Fruit fly (Drosophila melanogaster) whole organism, embryonic: ENCODE measurements around the gene Oseg1.
A peak's percentile ranks its signal among the peaks of the same experiment; 100 is the strongest.

ENCODE experiments used
- Adf1 ChIP-seq: fragments of 200-800 bp; sonication (Bioruptor generic); IDR thresholded peaks from 2 replicates; pipeline ENCODE4 v1.3.6; 2022; ENCODE audit warnings: missing biosample characterization, missing genetic modification characterization
- Atf3 ChIP-seq: fragments of 200-800 bp; sonication (Bioruptor generic); optimal IDR thresholded peaks from 3 replicates; lab custom pipeline; 2016; ENCODE audit warnings: missing biosample characterization, missing genetic modification characterization
- BtbVII ChIP-seq: fragments of 200-800 bp; sonication (Bioruptor generic); optimal IDR thresholded peaks from 3 replicates; lab custom pipeline; 2017; ENCODE audit warnings: missing biosample characterization, mild to moderate bottlenecking, missing genetic modification characterization
- CG10147 ChIP-seq: fragments of 200-800 bp; sonication (Bioruptor generic); optimal IDR thresholded peaks from 2 replicates; lab custom pipeline; 2019; ENCODE audit warnings: missing biosample characterization, mild to moderate bottlenecking, missing genetic modification characterization, moderate library complexity
- CG10209 ChIP-seq: fragments of 200-800 bp; sonication (Bioruptor generic); optimal IDR thresholded peaks from 3 replicates; lab custom pipeline; 2017; ENCODE audit warnings: missing biosample characterization, mild to moderate bottlenecking, missing genetic modification characterization, missing genetic modification reagents
- CG10565 ChIP-seq: fragments of 200-800 bp; sonication (Bioruptor generic); optimal IDR thresholded peaks from 3 replicates; lab custom pipeline; 2016; ENCODE audit warnings: missing biosample characterization, mild to moderate bottlenecking, missing genetic modification characterization
- CG1233 ChIP-seq: fragments of 200-800 bp; sonication (Bioruptor generic); optimal IDR thresholded peaks from 4 replicates; lab custom pipeline; 2018; ENCODE audit warnings: missing biosample characterization, mild to moderate bottlenecking, missing genetic modification characterization
- CG13123 ChIP-seq: fragments of 200-800 bp; sonication (Bioruptor generic); optimal IDR thresholded peaks from 2 replicates; lab custom pipeline; 2016; ENCODE audit warnings: missing biosample characterization, missing genetic modification characterization
- CG13624 ChIP-seq: fragments of 200-800 bp; sonication (Bioruptor generic); optimal IDR thresholded peaks from 2 replicates; lab custom pipeline; 2016; ENCODE audit warnings: missing biosample characterization, missing genetic modification characterization
- CG14667 ChIP-seq: fragments of 200-800 bp; sonication (Bioruptor generic); IDR thresholded peaks from 2 replicates; pipeline ENCODE4 v1.3.6; 2022; ENCODE audit warnings: missing biosample characterization, missing genetic modification characterization
- CG14965 ChIP-seq: fragments of 200-800 bp; sonication (Bioruptor generic); optimal IDR thresholded peaks from 2 replicates; lab custom pipeline; 2016; ENCODE audit warnings: missing biosample characterization, missing genetic modification characterization, borderline replicate concordance
- CG15011 ChIP-seq: fragments of 200-800 bp; sonication (Bioruptor generic); optimal IDR thresholded peaks from 3 replicates; lab custom pipeline; 2018; ENCODE audit warnings: missing biosample characterization, mild to moderate bottlenecking, missing genetic modification characterization
- CG1529 ChIP-seq: fragments of 200-800 bp; sonication (Bioruptor generic); optimal IDR thresholded peaks from 3 replicates; lab custom pipeline; 2018; ENCODE audit warnings: missing biosample characterization, missing genetic modification characterization
- CG16813 ChIP-seq: fragments of 200-800 bp; sonication (Bioruptor generic); IDR thresholded peaks from 3 replicates; pipeline ENCODE4 v1.3.6; 2022; ENCODE audit warnings: missing biosample characterization, missing genetic modification characterization; ENCODE audit not compliant: partially characterized antibody
- CG17361 ChIP-seq: fragments of 200-800 bp; sonication (Bioruptor generic); IDR thresholded peaks from 3 replicates; pipeline ENCODE4 v1.3.6; 2022; ENCODE audit warnings: missing biosample characterization, missing genetic modification characterization
- CG18011 ChIP-seq: fragments of 200-800 bp; sonication (Bioruptor generic); optimal IDR thresholded peaks from 2 replicates; lab custom pipeline; 2017; ENCODE audit warnings: missing biosample characterization, missing genetic modification characterization, mild to moderate bottlenecking, moderate library complexity, missing genotype
- CG18619 ChIP-seq: fragments of 200-800 bp; sonication (Bioruptor generic); optimal IDR thresholded peaks from 3 replicates; lab custom pipeline; 2017; ENCODE audit warnings: missing biosample characterization, mild to moderate bottlenecking, missing genetic modification characterization
- CG2199 ChIP-seq: fragments of 200-800 bp; sonication (Bioruptor generic); IDR thresholded peaks from 3 replicates; pipeline ENCODE4 v1.3.6; 2022; ENCODE audit warnings: missing biosample characterization, missing genetic modification characterization
- CG2712 ChIP-seq: fragments of 200-800 bp; optimal IDR thresholded peaks from 3 replicates; lab custom pipeline; 2019; ENCODE audit warnings: missing biosample characterization, mild to moderate bottlenecking, missing genetic modification characterization, moderate library complexity
- CG31388 ChIP-seq: fragments of 200-800 bp; sonication (Bioruptor generic); optimal IDR thresholded peaks from 2 replicates; lab custom pipeline; 2016; ENCODE audit warnings: missing biosample characterization, missing genetic modification characterization
- CG34224 ChIP-seq: fragments of 200-800 bp; sonication (Bioruptor generic); IDR thresholded peaks from 3 replicates; pipeline ENCODE4 v1.3.6; 2022; ENCODE audit warnings: missing biosample characterization, missing genetic modification characterization; ENCODE audit not compliant: partially characterized antibody
- CG3847 ChIP-seq: fragments of 200-800 bp; sonication (Bioruptor generic); IDR thresholded peaks from 2 replicates; pipeline ENCODE4 v1.3.6; 2022; ENCODE audit warnings: missing biosample characterization, missing genetic modification characterization
- CG4707 ChIP-seq: fragments of 200-800 bp; sonication (Bioruptor generic); optimal IDR thresholded peaks from 2 replicates; lab custom pipeline; 2018; ENCODE audit warnings: missing biosample characterization, mild to moderate bottlenecking, missing genetic modification characterization, moderate library complexity
- CG4820 ChIP-seq: fragments of 200-800 bp; sonication (Bioruptor generic); optimal IDR thresholded peaks from 3 replicates; lab custom pipeline; 2016; ENCODE audit warnings: missing biosample characterization, missing genetic modification characterization
- CG6813 ChIP-seq: fragments of 200-800 bp; sonication (Bioruptor generic); optimal IDR thresholded peaks from 2 replicates; lab custom pipeline; 2017; ENCODE audit warnings: missing biosample characterization, missing genetic modification characterization, mild to moderate bottlenecking, moderate library complexity, missing genetic modification reagents
- CG7786 ChIP-seq: fragments of 200-800 bp; sonication (Bioruptor generic); optimal IDR thresholded peaks from 2 replicates; lab custom pipeline; 2016; ENCODE audit warnings: missing biosample characterization, missing genetic modification characterization
- CG8388 ChIP-seq: fragments of 200-800 bp; sonication (Bioruptor generic); optimal IDR thresholded peaks from 2 replicates; lab custom pipeline; 2019; ENCODE audit warnings: missing biosample characterization, mild to moderate bottlenecking, missing genetic modification characterization, moderate library complexity
- CG8478 ChIP-seq: fragments of >200 bp; optimal IDR thresholded peaks from 2 replicates; lab custom pipeline; 2018
- CG8765 ChIP-seq: fragments of 200-800 bp; sonication (Bioruptor generic); IDR thresholded peaks from 2 replicates; pipeline ENCODE4 v1.3.6; 2022; ENCODE audit warnings: missing biosample characterization, missing genetic modification characterization
- CG9817 ChIP-seq: fragments of 200-800 bp; sonication (Bioruptor generic); optimal IDR thresholded peaks from 2 replicates; lab custom pipeline; 2018; ENCODE audit warnings: missing biosample characterization, mild to moderate bottlenecking, missing genetic modification characterization, moderate library complexity
- Eip74EF ChIP-seq, 2 experiments: fragments of 200-800 bp in 1 of 2; fragments of >200 bp in 1 of 2; sonication (Bioruptor generic) in 1 of 2; optimal IDR thresholded peaks; 2 replicates each; lab custom pipeline; 2017 to 2019; ENCODE audit warnings: missing biosample characterization in 2 of 2, missing genetic modification characterization in 2 of 2, mild to moderate bottlenecking in 1 of 2, moderate library complexity in 1 of 2
- Elba2 ChIP-seq: fragments of 200-800 bp; sonication (Bioruptor generic); optimal IDR thresholded peaks from 3 replicates; lab custom pipeline; 2016; ENCODE audit warnings: missing biosample characterization, missing genetic modification characterization
- Nf-YC ChIP-seq: fragments of 200-800 bp; optimal IDR thresholded peaks from 3 replicates; lab custom pipeline; 2019; ENCODE audit warnings: missing biosample characterization, mild to moderate bottlenecking, missing genetic modification characterization, moderate library complexity
- PHDP ChIP-seq: fragments of 200-800 bp; sonication (Bioruptor generic); optimal IDR thresholded peaks from 3 replicates; lab custom pipeline; 2018; ENCODE audit warnings: missing biosample characterization, mild to moderate bottlenecking, missing genetic modification characterization, moderate library complexity
- Sry-δ ChIP-seq: fragments of 200-800 bp; sonication (Bioruptor generic); optimal IDR thresholded peaks from 2 replicates; lab custom pipeline; 2016; ENCODE audit warnings: missing biosample characterization, missing genetic modification characterization
- YL-1 ChIP-seq: fragments of 200-800 bp; sonication (Bioruptor generic); optimal IDR thresholded peaks from 3 replicates; lab custom pipeline; 2017; ENCODE audit warnings: missing biosample characterization, mild to moderate bottlenecking, missing genetic modification characterization
- bowl ChIP-seq: fragments of 200-800 bp; sonication (Bioruptor generic); IDR thresholded peaks from 2 replicates; pipeline ENCODE4 v1.3.6; 2022; ENCODE audit warnings: missing biosample characterization, missing genetic modification characterization
- cad ChIP-seq: fragments of >200 bp; optimal IDR thresholded peaks from 2 replicates; lab custom pipeline; 2017; ENCODE audit warnings: missing biosample characterization, missing genetic modification characterization
- cg ChIP-seq: fragments of 200-800 bp; sonication (Bioruptor generic); optimal IDR thresholded peaks from 3 replicates; lab custom pipeline; 2019; ENCODE audit warnings: missing biosample characterization, mild to moderate bottlenecking, missing genetic modification characterization, moderate library complexity
- corto ChIP-seq: fragments of 200-800 bp; sonication (Bioruptor generic); optimal IDR thresholded peaks from 2 replicates; lab custom pipeline; 2016; ENCODE audit warnings: missing biosample characterization, mild to moderate bottlenecking, missing genetic modification characterization, moderate library complexity
- dati ChIP-seq: fragments of 200-800 bp; sonication (Bioruptor generic); IDR thresholded peaks from 2 replicates; pipeline ENCODE4 v1.3.6; 2022; ENCODE audit warnings: missing biosample characterization, missing genetic modification characterization
- disco-r ChIP-seq: fragments of 200-800 bp; sonication (Bioruptor generic); optimal IDR thresholded peaks from 2 replicates; lab custom pipeline; 2016; ENCODE audit warnings: missing biosample characterization, missing genetic modification characterization
- insv ChIP-seq, 2 experiments: fragments of 200-800 bp; sonication (Bioruptor generic); optimal IDR thresholded peaks; 3 replicates each; lab custom pipeline; 2016 to 2018; ENCODE audit warnings: missing biosample characterization in 2 of 2, missing genetic modification characterization in 2 of 2
- jigr1 ChIP-seq: fragments of 200-800 bp; sonication (Bioruptor generic); IDR thresholded peaks from 3 replicates; pipeline ENCODE4 v1.3.6; 2022; ENCODE audit warnings: missing biosample characterization, missing genetic modification characterization
- lmd ChIP-seq: fragments of 200-800 bp; sonication (Bioruptor generic); IDR thresholded peaks from 2 replicates; pipeline ENCODE4 v1.3.6; 2022; ENCODE audit warnings: missing biosample characterization, missing genetic modification characterization
- nmo ChIP-seq: fragments of 200-800 bp; sonication (Bioruptor generic); optimal IDR thresholded peaks from 2 replicates; lab custom pipeline; 2018; ENCODE audit warnings: missing biosample characterization, mild to moderate bottlenecking, missing genetic modification characterization, moderate library complexity
- pita ChIP-seq: fragments of 200-800 bp; sonication (Bioruptor generic); optimal IDR thresholded peaks from 2 replicates; lab custom pipeline; 2017; ENCODE audit warnings: missing biosample characterization, mild to moderate bottlenecking, missing genetic modification characterization
- row ChIP-seq: fragments of 200-800 bp; sonication (Bioruptor generic); IDR thresholded peaks from 3 replicates; pipeline ENCODE4 v1.3.6; 2022; ENCODE audit warnings: missing biosample characterization, missing genetic modification characterization
- tap ChIP-seq: fragments of 200-800 bp; optimal IDR thresholded peaks from 3 replicates; lab custom pipeline; 2019; ENCODE audit warnings: missing biosample characterization, mild to moderate bottlenecking, missing genetic modification characterization, moderate library complexity
- usp ChIP-seq: fragments of >200 bp; optimal IDR thresholded peaks from 2 replicates; lab custom pipeline; 2017; ENCODE audit warnings: missing biosample characterization, missing genetic modification characterization
- wdn ChIP-seq: fragments of 200-800 bp; sonication (Bioruptor generic); IDR thresholded peaks from 2 replicates; pipeline ENCODE4 v1.3.6; 2022; ENCODE audit warnings: missing biosample characterization, missing genetic modification characterization

Gene Oseg1

DNA sequence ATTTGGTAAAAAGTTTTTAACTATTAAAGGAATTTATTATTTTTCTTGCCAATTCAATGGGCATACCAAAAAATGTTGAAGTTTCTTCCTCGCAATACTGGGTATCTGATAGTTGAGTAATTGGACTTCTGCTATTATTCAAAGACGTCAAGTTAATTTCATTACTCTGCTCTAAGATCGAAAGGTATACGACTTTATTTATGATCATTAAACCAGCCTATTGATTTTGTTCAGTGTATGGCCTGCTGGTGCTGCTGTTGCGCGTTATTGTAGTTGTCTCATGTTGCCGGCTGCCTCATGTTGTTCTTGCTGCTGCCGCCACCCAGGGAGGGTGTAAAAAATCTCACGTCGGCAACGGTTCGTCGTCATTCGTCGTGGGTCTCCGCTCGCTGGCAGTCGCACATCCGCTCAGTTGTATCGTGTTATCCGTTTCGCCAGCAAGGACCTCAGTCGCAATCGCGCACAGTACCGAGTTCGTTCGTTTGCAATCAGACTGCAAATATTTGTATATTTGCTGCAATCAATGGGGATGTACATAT is 16.9 kb downstream of the Oseg1 start, which contains the start of gene CG7120 (continued):
- TF ChIP-seq CG10209 (GFP tag; lab: Kevin White, UChicago) (peak; percentile 52), disco-r (no peak), CG1529 (GFP tag; lab: Kevin White, UChicago) (no peak), CG2712 (tag; lab: Kevin White, UChicago) (peak; percentile 57), usp (no peak), pita (no peak), CG2199 (GFP tag; lab: Robert Waterston, UW) (no peak), CG14667 (GFP tag; lab: Robert Waterston, UW) (no peak), Atf3 (GFP tag; lab: Kevin White, UChicago) (no peak), CG3847 (GFP tag; lab: Robert Waterston, UW) (no peak), corto (GFP tag; lab: Kevin White, UChicago) (no peak), bowl (GFP tag; lab: Robert Waterston, UW) (no peak), cad (GFP tag; lab: Kevin White, UChicago) (no peak), jigr1 (no peak), CG8388 (GFP tag; lab: Kevin White, UChicago) (peak; percentile 39), CG6813 (GFP tag; lab: Kevin White, UChicago) (no peak), CG18619 (GFP tag; lab: Kevin White, UChicago) (peak; percentile 48), CG4707 (no peak), CG17361 (GFP tag; lab: Robert Waterston, UW) (peak; percentile 76), CG8478 (lab: Kevin White, UChicago) (peak; percentile 45), tap (tag; lab: Kevin White, UChicago) (no peak), Sry-δ (GFP tag; lab: Kevin White, UChicago) (no peak), CG31388 (no peak), CG10147 (GFP tag; lab: Kevin White, UChicago) (no peak), BtbVII (GFP tag; lab: Kevin White, UChicago) (peak; percentile 36), CG1233 (GFP tag; lab: Kevin White, UChicago) (no peak), CG10565 (GFP tag; lab: Kevin White, UChicago) (no peak), CG4820 (GFP tag; lab: Kevin White, UChicago) (peak; percentile 61), nmo (GFP tag; lab: Kevin White, UChicago) (peak; percentile 70), CG34224 (GFP tag; lab: Robert Waterston, UW) (no peak), CG16813 (no peak), insv (GFP tag; optimal IDR thresholded peaks at IDR 0.05; lab: Kevin White, UChicago) (no peak), CG15011 (GFP tag; lab: Kevin White, UChicago) (peak; percentile 23), Elba2 (no peak), Adf1 (GFP tag; lab: Robert Waterston, UW) (no peak), YL-1 (GFP tag; lab: Kevin White, UChicago) (no peak), Eip74EF (GFP tag; optimal IDR thresholded peaks at IDR 0.05; lab: Kevin White, UChicago) (peak in 1 of 2 experiments; percentile 47), row (peak; percentile 54), lmd (GFP tag; lab: Robert Waterston, UW) (no peak), CG8765 (GFP tag; lab: Robert Waterston, UW) (no peak; the same call in 1 of the 2 replicates), CG9817 (tag; lab: Kevin White, UChicago) (peak; percentile 26), CG7786 (GFP tag; lab: Kevin White, UChicago) (peak; percentile 42), cg (GFP tag; lab: Kevin White, UChicago) (no peak), Nf-YC (tag; lab: Kevin White, UChicago) (no peak), CG13624 (GFP tag; lab: Kevin White, UChicago) (no peak), wdn (GFP tag; lab: Robert Waterston, UW) (no peak), CG13123 (GFP tag; lab: Kevin White, UChicago) (no peak), CG18011 (GFP tag; lab: Kevin White, UChicago) (peak; percentile 10), CG14965 (GFP tag; lab: Kevin White, UChicago) (no peak), dati (no peak), PHDP (tag; lab: Kevin White, UChicago) (peak; percentile 55)
